Worm (Caenorhabditis elegans) whole organism, L4 larva: Measurements from ENCODE around the gene atp-2.

ENCODE experiments used
- aly-2 ChIP-seq: sonication (generic microtip); optimal IDR thresholded peaks from 2 replicates; lab custom pipeline; 2018; ENCODE audit warnings: missing biosample characterization, missing genetic modification characterization
- attf-4 ChIP-seq: sonication (generic microtip); optimal IDR thresholded peaks from 3 replicates; lab custom pipeline; 2017; ENCODE audit warnings: missing biosample characterization, missing genetic modification characterization
- ceh-44 ChIP-seq: fragments of 200-800 bp; sonication (Bioruptor generic); IDR thresholded peaks from 2 replicates; pipeline ENCODE4 v1.3.6; 2022; ENCODE audit warnings: missing genetic modification reagents, missing genetic modification characterization, missing compliant biosample characterization
- ces-1 ChIP-seq: fragments of 150-350 bp; sonication (generic microtip); optimal IDR thresholded peaks from 4 replicates; lab custom pipeline; 2014; ENCODE audit warnings: missing biosample characterization, missing genetic modification reagents, missing genetic modification characterization
- ctbp-1 ChIP-seq: fragments of 200-800 bp; sonication (Bioruptor generic); IDR thresholded peaks from 2 replicates; pipeline ENCODE4 v1.3.6; 2022; ENCODE audit warnings: missing genetic modification reagents, missing genetic modification characterization, missing compliant biosample characterization
- daf-12 ChIP-seq: fragments of 150-350 bp; optimal IDR thresholded peaks from 2 replicates; lab custom pipeline; 2014; ENCODE audit warnings: missing biosample characterization, missing genetic modification reagents, missing genetic modification characterization
- dpl-1 ChIP-seq: fragments of 150-350 bp; optimal IDR thresholded peaks from 2 replicates; lab custom pipeline; 2014; ENCODE audit warnings: missing biosample characterization, missing genetic modification reagents, missing genetic modification characterization
- jun-1 ChIP-seq: fragments of 150-350 bp; optimal IDR thresholded peaks from 2 replicates; lab custom pipeline; 2014; ENCODE audit warnings: missing biosample characterization, missing genetic modification reagents, missing genetic modification characterization
- nhr-237 ChIP-seq: sonication (generic microtip); optimal IDR thresholded peaks from 2 replicates; lab custom pipeline; 2017; ENCODE audit warnings: missing biosample characterization, missing genetic modification characterization

ce11 chrIII:5264813-5265212 is 36.6 kb downstream of the atp-2 start, which contains the start of gene gro-1:
- no peak for TF ChIP-seq ces-1 (GFP tag; lab: Kevin White, UChicago)
- TF ChIP-seq ctbp-1, result no peak
- no peak for TF ChIP-seq aly-2 (tag; lab: Kevin White, UChicago)
- TF ChIP-seq jun-1, result no peak
- TF ChIP-seq attf-4 (tag; lab: Kevin White, UChicago), result no peak
- TF ChIP-seq daf-12 (tag; lab: Kevin White, UChicago), result no peak
- no peak for TF ChIP-seq dpl-1 (GFP tag; lab: Kevin White, UChicago)
- no peak for TF ChIP-seq nhr-237 (tag; lab: Kevin White, UChicago)
- no peak for TF ChIP-seq ceh-44 (GFP tag; lab: Robert Waterston, UW)
